Fruit fly (Drosophila melanogaster) whole organism, embryonic: ENCODE measurements around the gene Rtnl1.

Experiments used
- CG6765 ChIP-seq: fragments of 200-800 bp; sonication (Bioruptor generic); optimal IDR thresholded peaks from 3 replicates; lab custom pipeline; 2017; ENCODE audit warnings: missing biosample characterization, mild to moderate bottlenecking, missing genetic modification characterization
- CG7963 ChIP-seq: fragments of 200-800 bp; sonication (Bioruptor generic); IDR thresholded peaks from 3 replicates; pipeline ENCODE4 v1.3.6; 2022; ENCODE audit warnings: missing biosample characterization, missing genetic modification characterization; ENCODE audit not compliant: partially characterized antibody
- CHES-1-like ChIP-seq: fragments of 200-800 bp; sonication (Bioruptor generic); optimal IDR thresholded peaks from 2 replicates; lab custom pipeline; 2016; ENCODE audit warnings: missing biosample characterization, missing genetic modification characterization
- D19B ChIP-seq: fragments of 200-800 bp; sonication (Bioruptor generic); optimal IDR thresholded peaks from 2 replicates; lab custom pipeline; 2017; ENCODE audit warnings: missing biosample characterization, mild to moderate bottlenecking, missing genetic modification characterization
- ci ChIP-seq: fragments of 200-800 bp; sonication (Bioruptor generic); IDR thresholded peaks from 3 replicates; pipeline ENCODE4 v1.3.6; 2022; ENCODE audit warnings: missing biosample characterization, missing genetic modification characterization
- danr ChIP-seq: fragments of 200-800 bp; sonication (Bioruptor generic); IDR thresholded peaks from 2 replicates; pipeline ENCODE4 v1.3.6; 2022; ENCODE audit warnings: missing biosample characterization, missing genetic modification characterization
- en ChIP-seq: fragments of 200-800 bp; sonication (Bioruptor generic); optimal IDR thresholded peaks from 2 replicates; lab custom pipeline; 2016; ENCODE audit warnings: missing biosample characterization, missing genetic modification characterization
- fd3F ChIP-seq: fragments of 200-800 bp; sonication (Bioruptor generic); optimal IDR thresholded peaks from 2 replicates; lab custom pipeline; 2018; ENCODE audit warnings: missing biosample characterization, mild to moderate bottlenecking, missing genetic modification characterization, moderate library complexity
- tx ChIP-seq: fragments of 200-800 bp; sonication (Bioruptor generic); optimal IDR thresholded peaks from 2 replicates; lab custom pipeline; 2016; ENCODE audit warnings: missing biosample characterization, missing genetic modification characterization
- vnd ChIP-seq: fragments of 200-800 bp; sonication (Bioruptor generic); IDR thresholded peaks from 3 replicates; pipeline ENCODE4 v1.3.6; 2022; ENCODE audit warnings: missing biosample characterization, missing genetic modification characterization; ENCODE audit not compliant: partially characterized antibody

dm6 chr2L:5044892-5045619 is 35.5 kb upstream of the Rtnl1 start:
- TF ChIP-seq fd3F (GFP tag; lab: Kevin White, UChicago) (peak; percentile 41), CG6765 (GFP tag; lab: Kevin White, UChicago) (peak; percentile 26), tx (GFP tag; lab: Kevin White, UChicago) (no peak), en (GFP tag; lab: Kevin White, UChicago) (no peak), danr (GFP tag; lab: Robert Waterston, UW) (peak; percentile 11; the same call in 1 of the 2 replicates), vnd (GFP tag; lab: Robert Waterston, UW) (no peak), CHES-1-like (GFP tag; lab: Kevin White, UChicago) (no peak), D19B (GFP tag; lab: Kevin White, UChicago) (peak; percentile 25), ci (peak; percentile 85), CG7963 (GFP tag; lab: Robert Waterston, UW) (no peak)
